Fruit fly (Drosophila melanogaster): ENCODE measurements around the gene GABPI.

Gene GABPI

dm6 chr2L:3030350-3030749 lies at the start of gene GABPI:
Gene GABPI, plus strand, starts transcription at chr2L:3030539.
- TF ChIP-seq CG8478 (optimal IDR thresholded peaks at IDR 0.05), result no peak
- TF ChIP-seq Dll (optimal IDR thresholded peaks at IDR 0.05), result no peak
- TF ChIP-seq pan (optimal IDR thresholded peaks at IDR 0.05), result no peak
- TF ChIP-seq EcR (GFP tag; optimal IDR thresholded peaks at IDR 0.05), result no peak
- no peak for TF ChIP-seq psq (optimal IDR thresholded peaks at IDR 0.05)
- no peak for TF ChIP-seq usp (GFP tag; optimal IDR thresholded peaks at IDR 0.05)

dm6 chr2L:2986776-2987175 lies 43.6 kb upstream of the GABPI start:
- TF ChIP-seq pan (optimal IDR thresholded peaks at IDR 0.05), result no peak
- no peak for TF ChIP-seq usp (GFP tag; optimal IDR thresholded peaks at IDR 0.05)

- TF ChIP-seq CG8478 (optimal IDR thresholded peaks at IDR 0.05), result no peak
- TF ChIP-seq usp (GFP tag; optimal IDR thresholded peaks at IDR 0.05), result no peak
- no peak for TF ChIP-seq EcR (GFP tag; optimal IDR thresholded peaks at IDR 0.05)
- no peak for TF ChIP-seq psq (optimal IDR thresholded peaks at IDR 0.05)
- no peak for TF ChIP-seq pan (optimal IDR thresholded peaks at IDR 0.05)
- TF ChIP-seq Dll (optimal IDR thresholded peaks at IDR 0.05), result no peak
Measured at dm6 chr2L:2987681-2988381, 42.5 kb upstream of the GABPI start, which contains the start of the genes Chd1 and Bem46. Gene Chd1, minus strand, starts transcription at chr2L:2987723. Gene Bem46, plus strand, starts transcription at chr2L:2988116.

dm6 chr2L:2992664-2993174 lies 37.6 kb upstream of the GABPI start, which contains the start of the genes okr and CG3558:
Gene okr, minus strand, starts transcription at chr2L:2992759.
Gene CG3558, plus strand, starts transcription at chr2L:2992870.
- TF ChIP-seq usp (GFP tag; optimal IDR thresholded peaks at IDR 0.05) (no peak), psq (optimal IDR thresholded peaks at IDR 0.05) (no peak), EcR (GFP tag; optimal IDR thresholded peaks at IDR 0.05) (no peak), CG8478 (optimal IDR thresholded peaks at IDR 0.05) (no peak), pan (optimal IDR thresholded peaks at IDR 0.05) (no peak), Dll (optimal IDR thresholded peaks at IDR 0.05) (no peak)

- TF ChIP-seq CG8478 (optimal IDR thresholded peaks at IDR 0.05) (peak; percentile 11), Dll (optimal IDR thresholded peaks at IDR 0.05) (no peak)
Measured at dm6 chr2L:2993236-2993635, 37.1 kb upstream of the GABPI start.

- TF ChIP-seq Dll (optimal IDR thresholded peaks at IDR 0.05), result no peak
- no peak for TF ChIP-seq usp (GFP tag; optimal IDR thresholded peaks at IDR 0.05)
- TF ChIP-seq CG8478 (optimal IDR thresholded peaks at IDR 0.05), result no peak
- TF ChIP-seq psq (optimal IDR thresholded peaks at IDR 0.05), result no peak
- no peak for TF ChIP-seq EcR (GFP tag; optimal IDR thresholded peaks at IDR 0.05)
- TF ChIP-seq pan (optimal IDR thresholded peaks at IDR 0.05), result no peak
Measured at dm6 chr2L:2993702-2994101, 36.6 kb upstream of the GABPI start.

- no peak for TF ChIP-seq CG8478 (optimal IDR thresholded peaks at IDR 0.05)
- no peak for TF ChIP-seq usp (GFP tag; optimal IDR thresholded peaks at IDR 0.05)
- TF ChIP-seq psq (optimal IDR thresholded peaks at IDR 0.05), result no peak
- TF ChIP-seq EcR (GFP tag; optimal IDR thresholded peaks at IDR 0.05), result no peak
- TF ChIP-seq pan (optimal IDR thresholded peaks at IDR 0.05), result no peak
- TF ChIP-seq Dll (optimal IDR thresholded peaks at IDR 0.05), result no peak
Measured at dm6 chr2L:2999113-2999512, 31.2 kb upstream of the GABPI start, which contains the start of gene Ccdc85. Gene Ccdc85, plus strand, starts transcription at chr2L:2999286.

- TF ChIP-seq CG8478 (optimal IDR thresholded peaks at IDR 0.05) (no peak), usp (GFP tag; optimal IDR thresholded peaks at IDR 0.05) (no peak), pan (optimal IDR thresholded peaks at IDR 0.05) (no peak), Dll (optimal IDR thresholded peaks at IDR 0.05) (no peak), EcR (GFP tag; optimal IDR thresholded peaks at IDR 0.05) (no peak), psq (optimal IDR thresholded peaks at IDR 0.05) (no peak)
Measured at dm6 chr2L:2999609-3000008, 30.7 kb upstream of the GABPI start.

dm6 chr2L:3000517-3000934 lies 29.8 kb upstream of the GABPI start:
- no peak for TF ChIP-seq CG8478 (optimal IDR thresholded peaks at IDR 0.05)
- no peak for TF ChIP-seq usp (GFP tag; optimal IDR thresholded peaks at IDR 0.05)
- TF ChIP-seq EcR (GFP tag; optimal IDR thresholded peaks at IDR 0.05), result no peak
- TF ChIP-seq psq (optimal IDR thresholded peaks at IDR 0.05), result no peak
- no peak for TF ChIP-seq Dll (optimal IDR thresholded peaks at IDR 0.05)
- TF ChIP-seq pan (optimal IDR thresholded peaks at IDR 0.05), result no peak

dm6 chr2L:3001953-3002352 lies 28.4 kb upstream of the GABPI start:
- TF ChIP-seq CG8478 (optimal IDR thresholded peaks at IDR 0.05) (no peak), Dll (optimal IDR thresholded peaks at IDR 0.05) (no peak), psq (optimal IDR thresholded peaks at IDR 0.05) (no peak), pan (optimal IDR thresholded peaks at IDR 0.05) (no peak), EcR (GFP tag; optimal IDR thresholded peaks at IDR 0.05) (no peak), usp (GFP tag; optimal IDR thresholded peaks at IDR 0.05) (no peak)

dm6 chr2L:3003399-3003798 lies 26.9 kb upstream of the GABPI start:
- no peak for TF ChIP-seq pan (optimal IDR thresholded peaks at IDR 0.05)
- TF ChIP-seq EcR (GFP tag; optimal IDR thresholded peaks at IDR 0.05), result no peak
- TF ChIP-seq psq (optimal IDR thresholded peaks at IDR 0.05), result no peak

dm6 chr2L:3004601-3005000 lies 25.7 kb upstream of the GABPI start:
- TF ChIP-seq EcR (GFP tag; optimal IDR thresholded peaks at IDR 0.05), result no peak
- no peak for TF ChIP-seq Dll (optimal IDR thresholded peaks at IDR 0.05)
- TF ChIP-seq psq (optimal IDR thresholded peaks at IDR 0.05), result no peak
- TF ChIP-seq pan (optimal IDR thresholded peaks at IDR 0.05), result no peak
- TF ChIP-seq usp (GFP tag; optimal IDR thresholded peaks at IDR 0.05), result no peak
- TF ChIP-seq CG8478 (optimal IDR thresholded peaks at IDR 0.05), result no peak

dm6 chr2L:3005483-3005882 lies 24.9 kb upstream of the GABPI start:
- TF ChIP-seq pan (optimal IDR thresholded peaks at IDR 0.05), result no peak
- TF ChIP-seq CG8478 (optimal IDR thresholded peaks at IDR 0.05), result no peak
- TF ChIP-seq EcR (GFP tag; optimal IDR thresholded peaks at IDR 0.05), result no peak
- no peak for TF ChIP-seq psq (optimal IDR thresholded peaks at IDR 0.05)
- TF ChIP-seq usp (GFP tag; optimal IDR thresholded peaks at IDR 0.05), result no peak
- TF ChIP-seq Dll (optimal IDR thresholded peaks at IDR 0.05), result no peak
